Worm (Caenorhabditis elegans) whole organism, late embryonic: Measurements from ENCODE around the gene arp-6.

ENCODE experiments used
- pax-1 ChIP-seq: fragments of 150-350 bp; optimal IDR thresholded peaks from 2 replicates; lab custom pipeline; 2014; ENCODE audit warnings: missing biosample characterization, missing genetic modification characterization
- sox-2 ChIP-seq: fragments of 200-800 bp; sonication (Bioruptor generic); IDR thresholded peaks from 2 replicates; pipeline ENCODE4 v1.3.6; 2022; ENCODE audit warnings: missing genetic modification reagents, missing genetic modification characterization, missing compliant biosample characterization

DNA sequence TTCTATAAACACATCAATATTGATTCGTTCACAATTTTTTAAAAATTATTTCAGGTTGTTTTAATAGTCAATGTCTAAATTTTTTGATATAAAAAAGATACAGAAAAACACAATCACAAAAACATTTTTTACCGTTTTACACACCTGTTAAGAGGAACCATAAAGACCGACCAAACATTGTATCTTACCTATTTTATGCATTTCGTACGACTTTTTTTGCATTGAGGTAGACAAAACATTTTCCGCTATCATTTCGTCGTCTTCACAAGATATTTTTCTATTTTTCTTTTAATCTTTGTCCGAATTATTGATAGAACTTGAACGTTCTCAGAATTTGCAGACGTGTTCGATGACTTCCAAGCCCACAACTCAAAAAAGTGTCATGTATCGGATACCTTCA, 28.8 kb downstream of the arp-6 start, which contains the start of gene glna-2:
- no peak for TF ChIP-seq pax-1
- TF ChIP-seq sox-2 (GFP tag; lab: Robert Waterston, UW): no peak
